Fruit fly (Drosophila melanogaster) S2 (cell line): ENCODE results near the gene Gycbeta100B.

Source experiments
- CG8478 ChIP-seq: fragments of >200 bp; optimal IDR thresholded peaks from 2 replicates; lab custom pipeline; 2018
- CTCF ChIP-seq, 2 experiments: fragments of >200 bp; optimal IDR thresholded peaks; 2 replicates each; lab custom pipeline; 2018

DNA sequence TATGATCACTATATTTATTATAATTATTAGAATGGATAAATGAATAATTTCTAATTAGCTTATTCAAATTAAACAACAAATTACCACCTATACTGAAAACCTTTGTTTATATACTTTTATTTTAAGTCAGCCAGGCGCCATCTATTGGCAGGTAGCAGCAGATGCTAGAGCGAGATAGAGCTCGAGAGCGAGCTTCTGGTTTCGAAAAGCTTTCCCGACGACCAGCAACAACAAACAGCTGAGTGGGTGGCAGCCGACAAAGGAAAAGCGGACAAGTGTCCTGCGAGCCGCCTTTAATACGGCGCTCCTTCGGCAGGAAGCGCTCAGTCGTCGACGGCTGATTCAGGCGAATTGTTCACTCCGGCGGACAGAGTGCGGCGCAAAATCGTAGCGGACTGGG is at the start of gene Gycbeta100B:
- peak; percentile 66 to 67 for TF ChIP-seq CTCF (optimal IDR thresholded peaks at IDR 0.05; lab: Kevin White, UChicago)
- no peak for TF ChIP-seq CG8478
